Fruit fly (Drosophila melanogaster) S2 (cell line): ENCODE data around the gene t-cup.

ENCODE experiments used
- CG8478 ChIP-seq: fragments of >200 bp; optimal IDR thresholded peaks from 2 replicates; lab custom pipeline; 2018
- CTCF ChIP-seq, 2 experiments: fragments of >200 bp; optimal IDR thresholded peaks; 2 replicates each; lab custom pipeline; 2018

- TF ChIP-seq CG8478 (lab: Kevin White, UChicago): no peak
- no peak for TF ChIP-seq CTCF (optimal IDR thresholded peaks at IDR 0.05; lab: Kevin White, UChicago)
These were observed 24.6 kb upstream of the t-cup start for dm6 chr2L:12521527-12522292.
